Fruit fly (Drosophila melanogaster) whole organism, wandering third instar larva: ENCODE results near the gene MAGE.

Source experiments
- Dfd ChIP-seq: fragments of >200 bp; optimal IDR thresholded peaks from 2 replicates; lab custom pipeline; 2017; ENCODE audit warnings: missing biosample characterization, missing genetic modification characterization
- Rel ChIP-seq, 2 experiments: fragments of 200-800 bp; sonication (Bioruptor generic) in 1 of 2; optimal IDR thresholded peaks; 2 replicates in 1 of 2; 3 replicates in 1 of 2; lab custom pipeline; 2016 to 2019; ENCODE audit warnings: mild to moderate bottlenecking in 2 of 2, missing biosample characterization in 2 of 2, missing genetic modification characterization in 2 of 2, moderate library complexity in 1 of 2
- fru ChIP-seq: fragments of 200-800 bp; sonication (Bioruptor generic); optimal IDR thresholded peaks from 3 replicates; lab custom pipeline; 2016; ENCODE audit warnings: missing biosample characterization, mild to moderate bottlenecking, missing genetic modification characterization

DNA sequence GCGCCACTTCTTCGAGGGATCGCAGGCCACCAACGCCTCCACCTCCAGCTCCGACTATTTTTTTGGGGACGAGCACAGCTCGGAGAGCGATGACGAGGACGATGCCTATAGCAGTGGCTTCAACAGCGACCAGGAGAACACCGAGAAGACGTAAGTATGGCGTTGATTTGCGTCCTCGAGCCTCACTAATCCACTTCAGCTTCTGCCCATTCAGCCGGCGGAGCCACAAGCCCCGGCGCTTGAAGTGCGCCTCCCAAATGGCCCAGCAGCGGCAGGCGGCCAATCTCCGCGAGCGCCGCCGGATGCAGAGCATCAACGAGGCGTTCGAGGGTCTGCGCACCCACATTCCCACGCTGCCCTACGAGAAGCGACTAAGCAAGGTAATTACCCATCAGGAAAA lies 17.8 kb downstream of the MAGE start:
- TF ChIP-seq fru (GFP tag; lab: Kevin White, UChicago): no peak
- TF ChIP-seq Dfd (GFP tag; lab: Kevin White, UChicago): no peak
- TF ChIP-seq Rel (GFP tag; optimal IDR thresholded peaks at IDR 0.05; lab: Kevin White, UChicago): no peak
- no peak for TF ChIP-seq Rel (tag; optimal IDR thresholded peaks at IDR 0.05; lab: Kevin White, UChicago)
